Fruit fly (Drosophila melanogaster): Measurements from ENCODE around the gene CG43138.

DNA sequence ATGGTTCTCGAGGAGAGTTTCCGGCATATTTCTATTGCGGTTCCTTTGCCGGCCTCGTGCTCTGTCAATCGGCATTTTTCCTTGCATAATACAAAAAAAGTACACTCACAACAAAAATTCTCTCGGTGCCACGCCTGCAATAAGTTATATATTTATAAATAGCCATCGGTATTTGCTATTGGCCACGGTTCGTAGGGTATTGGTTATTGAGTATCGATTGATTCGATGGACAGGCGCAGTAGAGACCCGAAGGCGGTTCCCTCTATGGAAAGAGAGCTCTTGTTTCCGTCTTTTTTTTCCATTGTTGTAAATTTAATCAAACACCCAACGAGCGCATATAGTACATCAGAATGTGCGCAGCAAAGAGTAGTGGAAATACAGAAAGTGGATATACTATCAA, 15.3 kb upstream of the CG43138 start:
- TF ChIP-seq CG7368 (GFP tag; optimal IDR thresholded peaks at IDR 0.05) (no peak), CG3919 (GFP tag; optimal IDR thresholded peaks at IDR 0.05) (no peak), dac (GFP tag; optimal IDR thresholded peaks at IDR 0.05) (no peak), fd59A (GFP tag; optimal IDR thresholded peaks at IDR 0.05) (no peak)
